Worm (Caenorhabditis elegans) whole organism, dauer: Measurements from ENCODE around the gene Y73F4A.3.

Source experiments
- unc-62 ChIP-seq: sonication (generic microtip); optimal IDR thresholded peaks from 2 replicates; lab custom pipeline; 2017; ENCODE audit warnings: missing biosample characterization, missing genetic modification reagents, missing genetic modification characterization

The Y73F4A.3 gene

ce11 chrIV:9032550-9032949 lies 7.7 kb downstream of the Y73F4A.3 start, which contains the start of gene C53D6.6:
C53D6.6 (minus strand) TSS chrIV:9032667.
- TF ChIP-seq unc-62 (GFP tag; lab: Kevin White, UChicago) = no peak

DNA sequence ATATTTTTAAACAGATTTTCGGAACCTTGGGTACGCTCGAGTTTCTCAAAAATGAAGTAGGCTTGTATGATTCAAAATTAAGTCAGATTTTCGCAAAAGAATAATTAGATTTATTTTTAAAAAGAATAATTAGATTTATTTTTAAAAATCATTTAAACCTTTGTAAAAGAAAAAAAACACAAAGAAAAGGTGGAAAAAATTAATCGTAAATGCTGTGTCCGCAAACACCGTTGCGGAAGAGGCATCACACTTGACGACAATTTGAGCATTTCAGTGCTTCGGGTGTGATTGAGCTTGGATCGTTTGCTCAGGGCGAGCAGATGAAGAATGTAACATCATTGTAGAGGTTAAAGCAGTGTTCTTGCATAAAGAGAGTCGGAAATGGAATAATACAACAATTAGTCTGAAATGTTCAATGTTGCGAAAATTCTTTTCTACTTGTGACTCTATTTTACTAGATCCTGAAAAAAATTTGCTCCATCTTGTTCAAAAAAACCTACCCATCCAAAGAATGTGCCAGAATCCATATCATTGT lies 19.0 kb downstream of the Y73F4A.3 start:
- no peak for TF ChIP-seq unc-62 (GFP tag; lab: Kevin White, UChicago)

DNA sequence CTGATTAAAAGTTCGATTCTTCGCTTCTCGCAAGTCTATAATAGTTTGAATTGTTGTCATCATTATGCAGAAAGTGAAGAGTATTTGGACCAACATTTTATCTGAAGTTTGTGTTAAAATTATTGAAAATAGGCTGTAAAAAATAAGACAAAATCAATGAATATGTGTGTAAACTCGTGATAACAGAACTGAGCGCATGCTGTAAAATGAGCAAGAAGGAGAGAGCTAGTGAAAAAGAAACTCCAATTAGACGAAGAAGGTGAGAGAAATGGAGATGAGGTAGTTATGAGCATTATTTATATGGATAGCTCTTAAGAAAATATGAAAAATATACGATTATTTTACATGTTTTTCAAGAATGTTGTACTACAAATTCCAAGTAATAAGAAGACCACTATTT lies 19.5 kb downstream of the Y73F4A.3 start, which contains the start of gene C53D6.4:
Gene C53D6.4 (minus strand): TSS at position 101 of the 400 bp plus-strand sequence.
- no peak for TF ChIP-seq unc-62 (GFP tag; lab: Kevin White, UChicago)

ce11 chrIV:9016477-9016876 lies 23.8 kb downstream of the Y73F4A.3 start, which contains the start of gene acc-2:
acc-2 (plus strand) TSS chrIV:9016777.
- TF ChIP-seq unc-62 (GFP tag; lab: Kevin White, UChicago) = no peak

DNA sequence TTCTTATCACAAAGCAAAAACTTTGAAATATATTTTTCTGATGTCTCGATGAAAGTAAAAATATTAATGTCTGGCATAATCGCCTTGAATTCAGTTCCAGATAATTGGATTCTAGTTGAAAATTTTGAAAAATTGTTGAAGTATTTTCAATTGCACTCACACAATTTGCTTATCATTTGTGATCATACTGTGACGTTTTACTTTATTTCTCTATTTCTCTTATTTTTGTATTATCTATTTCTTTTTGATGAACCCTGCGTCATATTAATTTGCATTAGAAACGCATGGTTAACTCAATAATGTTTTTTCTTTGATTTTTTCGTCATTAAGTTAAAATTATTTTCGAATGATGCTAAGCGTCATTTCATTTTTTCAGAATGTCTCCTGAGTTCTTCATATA lies 30.0 kb downstream of the Y73F4A.3 start, which contains the start of gene C53D6.11:
Gene C53D6.11 (plus strand): TSS at position 328 of the 400 bp plus-strand sequence.
- no peak for TF ChIP-seq unc-62 (GFP tag; lab: Kevin White, UChicago)

- no peak for TF ChIP-seq unc-62 (GFP tag; lab: Kevin White, UChicago)
Measured at ce11 chrIV:9007947-9008346, 32.3 kb downstream of the Y73F4A.3 start.

DNA sequence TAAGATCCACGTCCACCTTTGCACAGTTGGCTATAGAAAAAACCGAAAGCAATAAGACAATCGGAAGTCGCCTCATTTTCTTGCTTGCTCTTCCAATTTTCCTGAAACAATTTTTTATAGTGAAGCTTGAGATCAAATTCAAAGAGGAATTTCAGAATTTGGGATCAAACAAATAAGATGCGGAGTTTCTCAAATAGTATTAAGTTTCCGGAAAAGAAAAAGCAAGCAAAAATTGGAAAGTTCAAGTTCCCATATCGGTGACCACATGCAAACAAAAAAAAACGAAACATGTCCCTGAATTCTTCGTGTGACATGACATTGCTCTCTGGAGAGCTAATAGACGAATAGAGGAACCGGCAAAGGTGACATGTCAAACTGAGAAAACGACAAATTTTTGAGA lies 35.0 kb downstream of the Y73F4A.3 start, which contains the start of gene unc-129:
Gene unc-129 (minus strand): TSS at position 101 of the 400 bp plus-strand sequence.
- TF ChIP-seq unc-62 (GFP tag; lab: Kevin White, UChicago) = no peak

DNA sequence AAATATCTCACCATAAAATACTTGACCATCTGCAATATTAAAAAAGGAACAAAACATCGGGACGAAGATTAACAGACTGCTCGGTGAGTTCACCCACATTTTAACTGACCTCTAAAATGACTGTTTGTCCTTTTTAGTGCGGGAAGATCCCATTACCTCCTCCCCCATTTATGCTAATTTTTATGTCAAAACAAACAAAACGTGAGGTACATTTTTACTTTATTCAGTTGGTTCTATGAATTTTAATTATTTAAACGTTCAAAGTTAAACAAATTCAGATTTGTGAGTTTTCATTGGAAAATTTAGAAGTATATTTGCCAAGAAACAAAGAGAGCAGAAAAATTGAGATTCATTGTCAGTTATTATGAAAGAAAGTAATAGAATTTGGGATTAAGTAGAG lies 37.7 kb downstream of the Y73F4A.3 start, which contains the start of gene C53D6.8:
Gene C53D6.8 (minus strand): TSS at position 101 of the 400 bp plus-strand sequence.
- no peak for TF ChIP-seq unc-62 (GFP tag; lab: Kevin White, UChicago)

DNA sequence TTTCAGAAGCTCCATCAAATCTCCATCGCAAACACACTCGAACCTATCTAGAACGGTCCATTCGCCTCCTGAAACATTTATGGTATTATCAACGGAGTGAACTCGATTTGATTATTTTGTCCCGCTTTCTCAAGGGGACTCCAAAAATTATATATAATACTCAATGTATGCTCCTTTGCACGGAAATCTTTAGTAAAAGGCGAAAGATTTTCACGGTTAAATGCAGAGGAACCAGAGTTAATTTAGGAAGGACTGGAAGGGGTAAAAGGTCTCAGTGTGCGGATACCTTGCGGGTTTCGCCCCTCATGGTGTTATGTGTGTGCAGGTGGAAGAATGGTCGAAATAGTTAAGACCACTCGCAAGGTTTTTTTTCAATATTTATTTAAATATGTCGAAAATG lies 39.1 kb downstream of the Y73F4A.3 start:
- TF ChIP-seq unc-62 (GFP tag; lab: Kevin White, UChicago) = no peak

DNA sequence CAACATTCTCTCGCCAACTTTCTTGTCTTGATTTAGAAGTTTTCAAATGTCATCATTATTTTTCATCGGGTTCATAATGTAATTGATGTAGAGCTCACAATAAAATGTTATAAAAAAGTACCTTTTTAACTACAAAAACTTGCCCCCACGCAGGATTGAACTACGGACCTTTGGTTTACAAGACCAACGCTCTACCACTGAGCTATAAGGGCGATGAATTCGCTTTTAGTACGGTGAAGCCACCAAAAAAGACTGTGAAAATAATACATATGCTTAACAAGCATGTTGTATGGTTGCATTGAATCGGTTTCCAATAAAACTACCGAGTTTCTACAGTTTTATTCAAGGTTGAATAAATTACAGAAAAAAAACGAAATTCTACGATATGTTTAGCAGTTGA lies 39.6 kb downstream of the Y73F4A.3 start:
- no peak for TF ChIP-seq unc-62 (GFP tag; lab: Kevin White, UChicago)

ce11 chrIV:8994487-8994886 lies 45.8 kb downstream of the Y73F4A.3 start:
- no peak for TF ChIP-seq unc-62 (GFP tag; lab: Kevin White, UChicago)

DNA sequence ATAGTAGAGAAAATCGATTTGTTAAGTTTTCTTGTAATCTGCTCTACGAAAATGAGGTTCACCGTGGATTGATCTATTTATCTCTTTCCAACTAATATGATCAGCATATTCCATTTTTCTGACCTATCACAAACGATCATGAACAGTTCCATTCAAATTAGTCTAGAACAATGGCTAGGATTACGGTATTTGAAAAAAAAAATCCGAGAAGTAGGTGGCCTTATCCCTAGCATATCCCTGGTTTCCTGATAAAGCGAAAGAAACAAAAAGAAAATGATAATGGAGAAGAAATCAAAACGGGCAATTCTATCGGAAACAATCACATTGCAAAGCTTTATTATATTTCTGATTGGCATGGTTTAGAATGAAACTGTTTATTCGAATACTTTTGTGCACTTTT lies 47.5 kb downstream of the Y73F4A.3 start, which contains the start of gene mltn-12:
Gene mltn-12 (plus strand): TSS at position 301 of the 400 bp plus-strand sequence.
- no peak for TF ChIP-seq unc-62 (GFP tag; lab: Kevin White, UChicago)
